Worm (Caenorhabditis elegans): Measurements from ENCODE around the gene rpc-11.

- TF ChIP-seq hmg-4 (GFP tag; optimal IDR thresholded peaks at IDR 0.05) (no peak), pes-1 (GFP tag; IDR thresholded peaks at IDR 0.05) (no peak), tra-4 (tag; optimal IDR thresholded peaks at IDR 0.05) (no peak), flt-1 (GFP tag; IDR thresholded peaks at IDR 0.05) (no peak), tbx-37 (GFP tag; conservative IDR thresholded peaks at IDR 0.05) (no peak), ama-1 (optimal IDR thresholded peaks at IDR 0.05) (no peak), hmbx-1 (tag; optimal IDR thresholded peaks at IDR 0.05) (no peak), ets-7 (tag; optimal IDR thresholded peaks at IDR 0.05) (no peak), F13C5.2 (tag; optimal IDR thresholded peaks at IDR 0.05) (no peak)
These were observed 33.7 kb upstream of the rpc-11 start for ce11 chrIV:1443514-1443913.

All from whole organism, early embryonic.